Fruit fly (Drosophila melanogaster): ENCODE results near the gene CG10163.

- no peak for TF ChIP-seq HLH106 (tag; optimal IDR thresholded peaks at IDR 0.05)
- no peak for TF ChIP-seq Mio (GFP tag; optimal IDR thresholded peaks at IDR 0.05)
- no peak for TF ChIP-seq ey (GFP tag; optimal IDR thresholded peaks at IDR 0.05)
- TF ChIP-seq lola (GFP tag; optimal IDR thresholded peaks at IDR 0.05) = no peak
- TF ChIP-seq N (GFP tag; optimal IDR thresholded peaks at IDR 0.05) = no peak
- no peak for TF ChIP-seq brk (GFP tag; optimal IDR thresholded peaks at IDR 0.05)
- TF ChIP-seq pan (optimal IDR thresholded peaks at IDR 0.05) = no peak
- TF ChIP-seq Myc (optimal IDR thresholded peaks at IDR 0.05) = no peak
- no peak for TF ChIP-seq OdsH (GFP tag; optimal IDR thresholded peaks at IDR 0.05)
- no peak for TF ChIP-seq CG32264 (GFP tag; optimal IDR thresholded peaks at IDR 0.05)
- TF ChIP-seq Hr78 (GFP tag; optimal IDR thresholded peaks at IDR 0.05) = no peak
- TF ChIP-seq h (GFP tag; optimal IDR thresholded peaks at IDR 0.05) = no peak
These were observed 8.9 kb upstream of the CG10163 start for dm6 chr3L:6267509-6267908.
